Worm (Caenorhabditis elegans): ENCODE measurements around the gene C10G8.2.

Gene C10G8.2

DNA sequence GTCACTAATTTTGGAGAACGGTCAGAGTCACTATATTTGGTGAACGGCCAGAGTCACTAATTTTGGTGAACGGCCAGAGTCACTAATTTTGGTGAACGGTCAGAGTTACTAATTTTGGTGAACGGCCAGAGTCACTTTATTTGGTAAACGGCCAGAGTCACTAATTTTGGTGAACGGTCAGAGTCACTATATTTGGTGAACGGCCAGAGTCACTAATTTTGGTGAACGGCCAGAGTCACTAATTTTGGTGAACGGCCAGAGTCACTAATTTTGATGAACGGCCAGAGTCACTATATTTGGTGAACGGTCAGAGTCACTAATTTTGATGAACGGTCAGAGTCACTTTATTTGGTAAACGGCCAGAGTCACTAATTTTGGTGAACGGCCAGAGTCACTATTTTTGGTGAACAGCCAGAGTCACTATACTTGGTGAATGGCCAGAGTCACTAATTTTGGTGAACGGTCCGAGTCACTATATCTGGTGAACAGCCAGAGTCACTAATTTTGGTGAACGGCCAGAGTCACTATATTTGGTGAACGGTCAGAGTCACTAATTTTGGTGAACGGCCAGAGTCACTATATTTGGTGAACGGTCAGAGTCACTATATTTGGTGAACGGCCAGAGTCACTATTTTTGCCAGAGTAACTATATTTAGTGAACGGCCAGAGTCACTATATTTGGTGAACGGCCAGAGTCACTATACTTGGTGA lies 29.8 kb upstream of the C10G8.2 start:
- peak; percentile 67 for TF ChIP-seq lsy-12 (tag; optimal IDR thresholded peaks at IDR 0.05)
- TF ChIP-seq nhr-43 (tag; optimal IDR thresholded peaks at IDR 0.05; ENCODE audit: poor library complexity, severe bottlenecking): peak; percentile 10

DNA sequence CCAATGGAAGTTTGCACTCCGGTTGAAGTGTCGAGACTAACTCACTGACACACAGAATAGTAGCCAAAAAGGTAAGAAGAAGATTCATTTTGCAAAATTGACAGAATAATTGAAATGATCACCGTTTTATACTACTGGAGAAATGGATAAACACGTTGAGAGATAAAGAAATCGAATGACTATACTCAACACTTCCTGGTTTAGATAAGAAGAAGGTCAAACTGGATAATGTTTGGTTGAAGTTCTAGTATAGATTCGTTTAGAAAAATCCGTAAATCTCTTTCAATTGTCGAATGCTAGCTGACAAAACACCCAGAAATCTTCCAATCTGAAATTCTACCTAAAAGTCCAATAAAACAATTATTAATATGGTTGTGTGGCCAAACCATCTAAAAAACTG lies 26.9 kb upstream of the C10G8.2 start, which contains the start of gene Y49G5A.1:
TSS of gene Y49G5A.1 (minus strand) at position 101 of the 400 bp plus-strand sequence.
- TF ChIP-seq tbx-2 (tag; optimal IDR thresholded peaks at IDR 0.05) (no peak), nhr-12 (tag; optimal IDR thresholded peaks at IDR 0.05) (no peak), aly-2 (tag; optimal IDR thresholded peaks at IDR 0.05) (no peak)

DNA sequence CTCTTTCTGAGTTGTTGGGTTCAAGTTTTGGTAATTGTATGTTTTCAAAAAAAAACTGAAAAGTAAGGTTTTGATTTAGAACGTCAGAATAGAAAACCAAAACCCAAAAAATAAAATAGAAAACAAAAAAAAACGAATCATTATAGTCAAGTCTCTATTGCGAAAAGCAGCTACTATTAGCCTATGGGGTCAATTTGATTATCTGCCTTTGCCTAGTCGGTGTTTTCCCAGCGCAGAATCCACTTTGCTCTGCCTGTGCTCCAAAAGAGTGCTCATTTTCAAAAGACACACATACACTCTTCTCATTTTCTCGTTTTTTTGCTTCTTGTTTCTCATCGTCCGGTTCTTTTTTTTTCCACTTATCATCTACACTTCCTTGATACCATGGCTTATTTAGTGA lies 25.5 kb upstream of the C10G8.2 start:
- TF ChIP-seq nhr-237 (tag; optimal IDR thresholded peaks at IDR 0.05) (no peak), egl-5 (tag; optimal IDR thresholded peaks at IDR 0.05) (no peak), eor-1 (tag; optimal IDR thresholded peaks at IDR 0.05) (no peak), ZK546.5 (tag; optimal IDR thresholded peaks at IDR 0.05) (no peak), mml-1 (tag; optimal IDR thresholded peaks at IDR 0.05) (no peak), fos-1 (tag; optimal IDR thresholded peaks at IDR 0.05) (no peak), sea-2 (GFP tag; optimal IDR thresholded peaks at IDR 0.05) (no peak), unc-39 (tag; optimal IDR thresholded peaks at IDR 0.05) (no peak), daf-12 (tag; optimal IDR thresholded peaks at IDR 0.05) (no peak), hmg-11 (tag; optimal IDR thresholded peaks at IDR 0.05) (no peak), nhr-77 (tag; optimal IDR thresholded peaks at IDR 0.05) (no peak)

DNA sequence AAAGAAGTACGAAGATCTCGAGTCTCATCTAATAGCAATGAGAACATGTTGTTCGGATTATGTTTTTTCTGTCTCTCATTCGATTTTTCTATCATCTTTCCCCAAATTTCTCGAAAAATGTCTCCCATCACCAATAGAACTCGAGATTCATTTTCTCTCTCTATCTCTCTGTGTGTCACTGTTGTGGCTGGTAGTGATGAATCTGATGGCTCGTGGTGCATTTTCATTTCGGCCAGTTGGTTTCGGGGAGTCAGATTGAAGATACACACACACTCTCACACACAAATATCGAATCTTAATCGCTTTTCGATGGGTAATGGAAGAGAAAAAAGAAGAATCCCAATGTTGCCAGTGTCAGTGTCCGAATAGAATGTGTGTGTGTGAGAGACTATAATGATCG lies 18.3 kb upstream of the C10G8.2 start:
- TF ChIP-seq egl-5 (tag; optimal IDR thresholded peaks at IDR 0.05) (peak; percentile 30), nfya-1 (tag; optimal IDR thresholded peaks at IDR 0.05; ENCODE audit: insufficient read depth) (peak; percentile 34), nhr-77 (tag; optimal IDR thresholded peaks at IDR 0.05) (no peak), lin-39 (tag; optimal IDR thresholded peaks at IDR 0.05) (peak; percentile 28)

DNA sequence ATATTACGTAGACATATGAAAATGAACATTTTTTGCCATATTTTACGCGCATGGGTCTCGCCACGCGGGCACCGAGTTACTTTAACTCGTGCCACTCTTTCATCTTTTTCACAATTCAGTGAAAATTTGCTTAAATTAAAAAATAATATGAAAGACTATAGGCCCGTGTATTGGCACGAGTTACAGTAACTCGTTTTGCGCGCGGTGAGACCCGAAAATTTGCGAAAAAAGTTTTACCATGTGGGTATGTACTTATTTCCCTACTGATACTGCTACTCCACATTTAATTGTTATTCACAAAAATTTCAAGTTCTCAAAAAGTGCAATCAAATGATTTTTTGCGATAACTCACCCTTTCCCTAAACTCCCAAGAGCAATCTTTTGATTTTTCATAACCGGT lies 16.5 kb upstream of the C10G8.2 start:
- no peak for TF ChIP-seq skn-1 (tag; optimal IDR thresholded peaks at IDR 0.05)
- no peak for TF ChIP-seq ztf-11 (tag; optimal IDR thresholded peaks at IDR 0.05)
- no peak for TF ChIP-seq ama-1 (optimal IDR thresholded peaks at IDR 0.05)
- no peak for TF ChIP-seq fos-1 (tag; optimal IDR thresholded peaks at IDR 0.05)
- no peak for TF ChIP-seq ceh-82 (tag; optimal IDR thresholded peaks at IDR 0.05)
- TF ChIP-seq jun-1 (tag; optimal IDR thresholded peaks at IDR 0.05): no peak
- no peak for TF ChIP-seq nhr-43 (tag; optimal IDR thresholded peaks at IDR 0.05; ENCODE audit: poor library complexity, severe bottlenecking)
- TF ChIP-seq fkh-10 (GFP tag; optimal IDR thresholded peaks at IDR 0.05): no peak
- TF ChIP-seq nfya-1 (tag; optimal IDR thresholded peaks at IDR 0.05; ENCODE audit: insufficient read depth): no peak
- no peak for TF ChIP-seq nhr-25 (tag; optimal IDR thresholded peaks at IDR 0.05)
- TF ChIP-seq nhr-67 (tag; optimal IDR thresholded peaks at IDR 0.05): no peak
- TF ChIP-seq zag-1 (tag; optimal IDR thresholded peaks at IDR 0.05): no peak
- TF ChIP-seq elt-2 (tag; optimal IDR thresholded peaks at IDR 0.05): no peak
- TF ChIP-seq aly-2 (tag; optimal IDR thresholded peaks at IDR 0.05): no peak
- no peak for TF ChIP-seq nhr-12 (tag; optimal IDR thresholded peaks at IDR 0.05)
- no peak for TF ChIP-seq lin-15B (tag; optimal IDR thresholded peaks at IDR 0.05)
- no peak for TF ChIP-seq lin-39 (tag; optimal IDR thresholded peaks at IDR 0.05)
- TF ChIP-seq elt-3 (tag; optimal IDR thresholded peaks at IDR 0.05): no peak
- TF ChIP-seq R02D3.7 (tag; optimal IDR thresholded peaks at IDR 0.05): no peak

DNA sequence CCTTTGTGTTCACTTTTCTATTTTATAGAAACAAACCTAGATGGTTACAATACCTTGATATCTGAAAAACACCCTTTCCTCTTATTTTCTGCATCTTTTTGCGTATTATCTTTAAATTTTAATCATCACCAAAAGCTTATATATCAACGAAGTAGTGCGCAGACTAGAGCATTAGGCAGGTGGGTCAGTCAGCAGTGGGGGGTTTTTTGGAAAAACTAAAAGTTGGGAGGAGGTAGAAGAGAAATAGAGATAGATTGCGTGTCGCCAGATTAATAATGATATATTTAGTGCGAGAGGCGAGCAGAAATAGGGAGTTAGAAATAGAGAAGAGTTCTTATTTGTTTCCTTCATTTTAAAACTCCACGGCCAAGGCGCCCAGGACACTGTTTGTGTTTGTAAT lies 13.0 kb upstream of the C10G8.2 start:
- TF ChIP-seq nhr-12 (tag; optimal IDR thresholded peaks at IDR 0.05) (no peak), nhr-76 (tag; optimal IDR thresholded peaks at IDR 0.05) (no peak), unc-39 (tag; optimal IDR thresholded peaks at IDR 0.05) (no peak), skn-1 (tag; optimal IDR thresholded peaks at IDR 0.05) (no peak), pha-4 (tag; optimal IDR thresholded peaks at IDR 0.05) (peak; percentile 13), elt-3 (tag; optimal IDR thresholded peaks at IDR 0.05) (no peak), R02D3.7 (tag; optimal IDR thresholded peaks at IDR 0.05) (no peak), fos-1 (tag; optimal IDR thresholded peaks at IDR 0.05) (no peak), pqm-1 (tag; optimal IDR thresholded peaks at IDR 0.05) (no peak)

All from whole organism, L3 larva.